Worm (Caenorhabditis elegans) whole organism, L4 larva: ENCODE data around the gene lgg-2.

Source experiments
- F44E2.7 ChIP-seq: fragments of 200-800 bp; sonication (Bioruptor generic); IDR thresholded peaks from 2 replicates; pipeline ENCODE4 v2.1.2; 2022; ENCODE audit warnings: missing genetic modification characterization, missing compliant biosample characterization
- T20F7.1 ChIP-seq: fragments of 200-800 bp; sonication (Bioruptor generic); optimal IDR thresholded peaks from 2 replicates; lab custom pipeline; 2018; ENCODE audit warnings: mild to moderate bottlenecking, missing genetic modification characterization, missing compliant biosample characterization
- Y75B8A.6 ChIP-seq: fragments of 200-800 bp; sonication (Bioruptor generic); IDR thresholded peaks from 2 replicates; pipeline ENCODE4 v1.3.6; 2022; ENCODE audit warnings: missing genetic modification reagents, missing genetic modification characterization, missing compliant biosample characterization
- aha-1 ChIP-seq: fragments of 150-350 bp; peaks from one replicate; lab custom pipeline; 2014; ENCODE audit warnings: missing biosample characterization, missing genetic modification characterization
- aly-2 ChIP-seq: sonication (generic microtip); optimal IDR thresholded peaks from 2 replicates; lab custom pipeline; 2018; ENCODE audit warnings: missing biosample characterization, missing genetic modification characterization
- ceh-20 ChIP-seq: fragments of 200-800 bp; sonication (Bioruptor generic); IDR thresholded peaks from 2 replicates; pipeline ENCODE4 v1.3.6; 2022; ENCODE audit warnings: missing genetic modification reagents, missing genetic modification characterization, missing compliant biosample characterization
- ceh-28 ChIP-seq: fragments of 150-350 bp; optimal IDR thresholded peaks from 2 replicates; lab custom pipeline; 2014; ENCODE audit warnings: missing biosample characterization, missing genetic modification reagents, missing genetic modification characterization
- ceh-44 ChIP-seq: fragments of 200-800 bp; sonication (Bioruptor generic); IDR thresholded peaks from 2 replicates; pipeline ENCODE4 v1.3.6; 2022; ENCODE audit warnings: missing genetic modification reagents, missing genetic modification characterization, missing compliant biosample characterization
- ceh-82 ChIP-seq: sonication (generic microtip); optimal IDR thresholded peaks from 2 replicates; lab custom pipeline; 2017; ENCODE audit warnings: missing biosample characterization, missing genetic modification characterization
- daf-19 ChIP-seq: fragments of 200-800 bp; sonication (Bioruptor generic); conservative IDR thresholded peaks from 2 replicates; pipeline ENCODE4 v1.3.6; 2022; ENCODE audit warnings: missing genetic modification characterization, missing compliant biosample characterization
- daf-8 ChIP-seq: fragments of 200-800 bp; sonication (Bioruptor generic); IDR thresholded peaks from 2 replicates; pipeline ENCODE4 v1.3.6; 2022; ENCODE audit warnings: missing genetic modification characterization, missing compliant biosample characterization
- duxl-1 ChIP-seq: sonication (generic microtip); optimal IDR thresholded peaks from 2 replicates; lab custom pipeline; 2016; ENCODE audit warnings: mild to moderate bottlenecking, missing genetic modification characterization, moderate library complexity, missing compliant biosample characterization; ENCODE audit not compliant: poor library complexity
- dve-1 ChIP-seq: sonication (generic microtip); optimal IDR thresholded peaks from 2 replicates; lab custom pipeline; 2017; ENCODE audit warnings: antibody characterized with exemption, mild to moderate bottlenecking, missing genetic modification characterization, missing compliant biosample characterization; ENCODE audit not compliant: insufficient read depth
- egl-43 ChIP-seq: fragments of 200-800 bp; sonication (Bioruptor generic); IDR thresholded peaks from 2 replicates; pipeline ENCODE4 v1.3.6; 2022; ENCODE audit warnings: missing genetic modification reagents, missing genetic modification characterization, missing compliant biosample characterization
- hmg-1.1 ChIP-seq: fragments of 200-800 bp; sonication (Bioruptor generic); IDR thresholded peaks from 2 replicates; pipeline ENCODE4 v1.3.6; 2022; ENCODE audit warnings: missing genetic modification reagents, missing genetic modification characterization, missing compliant biosample characterization
- lin-1 ChIP-seq: fragments of 200-800 bp; sonication (Bioruptor generic); IDR thresholded peaks from 2 replicates; pipeline ENCODE4 v1.3.6; 2022; ENCODE audit warnings: missing genetic modification reagents, missing genetic modification characterization, missing compliant biosample characterization
- lin-38 ChIP-seq: fragments of 200-800 bp; sonication (Bioruptor generic); IDR thresholded peaks from 2 replicates; pipeline ENCODE4 v1.3.6; 2022; ENCODE audit warnings: missing genetic modification reagents, missing genetic modification characterization, missing compliant biosample characterization
- madf-5 ChIP-seq, 2 experiments: fragments of 200-800 bp; sonication (Bioruptor generic); IDR thresholded peaks; 2 replicates each; pipeline ENCODE4 v1.3.6; 2022; ENCODE audit warnings: missing compliant biosample characterization in 2 of 2, missing genetic modification characterization in 2 of 2
- mep-1 ChIP-seq: fragments of 150-350 bp; sonication (generic microtip); optimal IDR thresholded peaks from 3 replicates; lab custom pipeline; 2014; ENCODE audit warnings: missing biosample characterization, missing genetic modification characterization
- mes-2 ChIP-seq: sonication (generic microtip); optimal IDR thresholded peaks from 2 replicates; lab custom pipeline; 2016; ENCODE audit warnings: missing genotype, mild to moderate bottlenecking, missing genetic modification characterization, missing compliant biosample characterization; ENCODE audit not compliant: poor library complexity, severe bottlenecking
- nhr-10 ChIP-seq: fragments of 150-350 bp; optimal IDR thresholded peaks from 2 replicates; lab custom pipeline; 2014; ENCODE audit warnings: missing biosample characterization, missing genetic modification characterization
- nhr-11 ChIP-seq: fragments of 150-350 bp; optimal IDR thresholded peaks from 2 replicates; lab custom pipeline; 2014; ENCODE audit warnings: missing biosample characterization, missing genetic modification characterization
- nhr-237 ChIP-seq: sonication (generic microtip); optimal IDR thresholded peaks from 2 replicates; lab custom pipeline; 2017; ENCODE audit warnings: missing biosample characterization, missing genetic modification characterization
- nhr-25 ChIP-seq: sonication (generic microtip); optimal IDR thresholded peaks from 2 replicates; lab custom pipeline; 2017; ENCODE audit warnings: missing genetic modification characterization, mild to moderate bottlenecking, missing compliant biosample characterization, antibody characterized with exemption, moderate library complexity, borderline replicate concordance; ENCODE audit not compliant: insufficient read depth
- nhr-42 ChIP-seq: fragments of 200-800 bp; sonication (Bioruptor generic); IDR thresholded peaks from 2 replicates; pipeline ENCODE4 v1.3.6; 2022; ENCODE audit warnings: missing genetic modification characterization, missing compliant biosample characterization
- nhr-6 ChIP-seq: fragments of 150-350 bp; optimal IDR thresholded peaks from 2 replicates; lab custom pipeline; 2014; ENCODE audit warnings: missing biosample characterization, missing genetic modification characterization
- nhr-77 ChIP-seq: fragments of 150-350 bp; optimal IDR thresholded peaks from 2 replicates; lab custom pipeline; 2014; ENCODE audit warnings: missing biosample characterization, missing genetic modification characterization
- php-3 ChIP-seq: fragments of 200-800 bp; sonication (Bioruptor generic); IDR thresholded peaks from 2 replicates; pipeline ENCODE4 v1.3.6; 2022; ENCODE audit warnings: missing genetic modification reagents, missing genetic modification characterization, missing compliant biosample characterization
- saeg-2 ChIP-seq: fragments of 200-800 bp; sonication (Bioruptor generic); IDR thresholded peaks from 2 replicates; pipeline ENCODE4 v1.3.6; 2022; ENCODE audit warnings: missing genetic modification reagents, missing genetic modification characterization, missing compliant biosample characterization
- unc-62 ChIP-seq, 3 experiments: fragments of 150-350 bp in 1 of 3; sonication (generic microtip); optimal IDR thresholded peaks in 2 of 3; peaks in 1 of 3; 1 replicate in 1 of 3; 2 replicates in 2 of 3; lab custom pipeline; 2014 to 2017; ENCODE audit warnings: missing biosample characterization in 3 of 3, missing genetic modification characterization in 3 of 3, missing genetic modification reagents in 3 of 3, missing genotype in 1 of 3
- zfp-3 ChIP-seq: fragments of 200-800 bp; sonication (Bioruptor generic); conservative IDR thresholded peaks from 2 replicates; pipeline ENCODE4 v1.3.6; 2022; ENCODE audit warnings: missing genetic modification reagents, missing genetic modification characterization, missing compliant biosample characterization
- zip-2 ChIP-seq: fragments of 150-350 bp; optimal IDR thresholded peaks from 2 replicates; lab custom pipeline; 2014; ENCODE audit warnings: missing biosample characterization, missing genetic modification characterization
- ztf-11 ChIP-seq: fragments of 150-350 bp; optimal IDR thresholded peaks from 2 replicates; lab custom pipeline; 2014; ENCODE audit warnings: missing biosample characterization, missing genetic modification characterization
- ztf-7 ChIP-seq: fragments of 150-350 bp; optimal IDR thresholded peaks from 2 replicates; lab custom pipeline; 2014; ENCODE audit warnings: missing biosample characterization, missing genetic modification characterization

lgg-2 gene

ce11 chrIV:10887285-10887684 is 48.4 kb downstream of the lgg-2 start, which contains the start of gene F13E9.16:
Gene F13E9.16, minus strand, starts transcription at chrIV:10887385.
- TF ChIP-seq ceh-82 (tag; lab: Kevin White, UChicago) (no peak), nhr-6 (tag; lab: Kevin White, UChicago) (no peak), nhr-42 (GFP tag; lab: Robert Waterston, UW) (no peak), zip-2 (tag; lab: Kevin White, UChicago) (no peak), nhr-11 (no peak), egl-43 (no peak), T20F7.1 (GFP tag; lab: Kevin White, UChicago) (no peak), nhr-25 (no peak), lin-38 (no peak), daf-19 (GFP tag; lab: Robert Waterston, UW) (no peak), F44E2.7 (GFP tag; lab: Robert Waterston, UW) (no peak), nhr-237 (tag; lab: Kevin White, UChicago) (no peak), aha-1 (no peak)

ce11 chrIV:10885915-10886314 is 49.8 kb downstream of the lgg-2 start, which contains the start of gene srlf-11:
Gene srlf-11, minus strand, starts transcription at chrIV:10886015.
- TF ChIP-seq mep-1 (tag; lab: Kevin White, UChicago) (no peak), unc-62 (GFP tag; optimal IDR thresholded peaks at IDR 0.05 in 1 of 2; lab: Kevin White, UChicago) (no peak), unc-62 (tag; optimal IDR thresholded peaks at IDR 0.05; lab: Kevin White, UChicago) (no peak), Y75B8A.6 (GFP tag; lab: Robert Waterston, UW) (no peak), duxl-1 (tag; lab: Kevin White, UChicago) (no peak), zip-2 (tag; lab: Kevin White, UChicago) (no peak), ceh-20 (GFP tag; lab: Robert Waterston, UW) (no peak), ztf-11 (tag; lab: Kevin White, UChicago) (no peak), lin-1 (GFP tag; lab: Robert Waterston, UW) (no peak), nhr-77 (tag; lab: Kevin White, UChicago) (no peak), madf-5 (GFP tag; IDR thresholded peaks at IDR 0.05; lab: Robert Waterston, UW) (no peak), ceh-28 (tag; lab: Kevin White, UChicago) (no peak), mes-2 (tag; lab: Kevin White, UChicago) (no peak), aly-2 (tag; lab: Kevin White, UChicago) (no peak), hmg-1.1 (GFP tag; lab: Robert Waterston, UW) (no peak)

DNA sequence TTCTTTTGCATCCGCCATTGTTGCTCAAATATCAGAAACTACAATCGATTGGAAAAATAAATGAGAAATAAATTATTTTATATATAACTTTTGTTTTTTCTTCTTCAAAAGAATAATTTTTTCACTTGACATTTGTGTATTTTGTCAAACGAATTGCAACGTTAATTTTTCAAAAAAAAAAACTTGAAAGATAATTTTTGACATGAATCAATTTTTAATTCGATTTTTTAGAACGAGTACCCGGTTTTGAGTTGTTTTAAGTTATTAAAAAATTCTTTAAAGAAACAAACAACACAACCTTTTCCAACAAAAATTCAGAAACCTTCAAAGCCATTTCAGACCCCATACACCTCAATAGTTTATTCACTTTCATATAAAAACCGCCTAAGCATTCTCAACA is 51.4 kb downstream of the lgg-2 start, which contains the start of gene F13E9.5:
TSS of gene F13E9.5 (minus strand) at position 101 of the 400 bp plus-strand sequence.
- TF ChIP-seq unc-62 (GFP tag; optimal IDR thresholded peaks at IDR 0.05 in 1 of 2; lab: Kevin White, UChicago), result no peak
- no peak for TF ChIP-seq unc-62 (tag; optimal IDR thresholded peaks at IDR 0.05; lab: Kevin White, UChicago)
- no peak for TF ChIP-seq zfp-3
- TF ChIP-seq ceh-44 (GFP tag; lab: Robert Waterston, UW), result no peak
- no peak for TF ChIP-seq saeg-2 (GFP tag; lab: Robert Waterston, UW)
- no peak for TF ChIP-seq dve-1
- no peak for TF ChIP-seq ztf-7
- no peak for TF ChIP-seq nhr-10 (tag; lab: Kevin White, UChicago)
- no peak for TF ChIP-seq nhr-237 (tag; lab: Kevin White, UChicago)
- no peak for TF ChIP-seq zip-2 (tag; lab: Kevin White, UChicago)
- TF ChIP-seq daf-8 (GFP tag; lab: Robert Waterston, UW), result no peak
- TF ChIP-seq php-3 (GFP tag; lab: Robert Waterston, UW), result no peak
- no peak for TF ChIP-seq egl-43
